Worm (Caenorhabditis elegans): ENCODE measurements around the gene F22E5.2.

ce11 chrII:2649539-2649938 is 15.6 kb upstream of the F22E5.2 start, which contains the start of the genes F22E5.13 and F22E5.6:
- TF ChIP-seq ama-1 (optimal IDR thresholded peaks at IDR 0.05) = no peak
- no peak for TF ChIP-seq B0310.2 (tag; optimal IDR thresholded peaks at IDR 0.05)
- TF ChIP-seq scrt-1 (GFP tag; IDR thresholded peaks at IDR 0.05) = no peak
- no peak for TF ChIP-seq aly-1 (tag; optimal IDR thresholded peaks at IDR 0.05)
- no peak for TF ChIP-seq hnd-1 (tag; optimal IDR thresholded peaks at IDR 0.05)
- TF ChIP-seq F13C5.2 (tag; optimal IDR thresholded peaks at IDR 0.05) = no peak
- TF ChIP-seq tbx-11 (GFP tag; IDR thresholded peaks at IDR 0.05) = no peak
- TF ChIP-seq sea-1 (GFP tag; conservative IDR thresholded peaks at IDR 0.05) = no peak
- no peak for TF ChIP-seq ets-7 (tag; optimal IDR thresholded peaks at IDR 0.05)
- no peak for TF ChIP-seq hmbx-1 (tag; optimal IDR thresholded peaks at IDR 0.05)
